Fruit fly (Drosophila melanogaster) whole organism, pupa: ENCODE results near the gene CG8927.

Experiments
- CG10348 ChIP-seq: fragments of 200-800 bp; sonication (Bioruptor generic); IDR thresholded peaks from 2 replicates; pipeline ENCODE4 v1.3.6; 2022; ENCODE audit warnings: missing biosample characterization, missing genetic modification characterization
- CG12605 ChIP-seq: fragments of 200-800 bp; sonication (Bioruptor generic); IDR thresholded peaks from 2 replicates; pipeline ENCODE4 v1.3.6; 2022; ENCODE audit warnings: missing biosample characterization, missing genetic modification characterization
- CG13204 ChIP-seq: fragments of 200-800 bp; sonication (Bioruptor generic); optimal IDR thresholded peaks from 2 replicates; lab custom pipeline; 2018; ENCODE audit warnings: missing biosample characterization, mild to moderate bottlenecking, missing genetic modification characterization, moderate library complexity
- CG14655 ChIP-seq: fragments of 200-800 bp; sonication (Bioruptor generic); optimal IDR thresholded peaks from 3 replicates; lab custom pipeline; 2017; ENCODE audit warnings: mild to moderate bottlenecking, missing biosample characterization, missing genetic modification reagents, missing genetic modification characterization
- CG15710 ChIP-seq: fragments of 200-800 bp; sonication (Bioruptor generic); optimal IDR thresholded peaks from 2 replicates; lab custom pipeline; 2018; ENCODE audit warnings: missing biosample characterization, mild to moderate bottlenecking, missing genetic modification characterization, moderate library complexity
- CG17806 ChIP-seq: fragments of 200-800 bp; sonication (Bioruptor generic); optimal IDR thresholded peaks from 2 replicates; lab custom pipeline; 2018; ENCODE audit warnings: missing biosample characterization, mild to moderate bottlenecking, missing genetic modification characterization, moderate library complexity
- CG32121 ChIP-seq: fragments of 200-800 bp; sonication (Bioruptor generic); IDR thresholded peaks from 2 replicates; pipeline ENCODE4 v1.3.6; 2022; ENCODE audit warnings: missing biosample characterization, missing genetic modification characterization
- CG34367 ChIP-seq: fragments of 200-800 bp; sonication (Bioruptor generic); optimal IDR thresholded peaks from 2 replicates; lab custom pipeline; 2018; ENCODE audit warnings: missing biosample characterization, mild to moderate bottlenecking, missing genetic modification characterization
- CG4496 ChIP-seq: fragments of 200-800 bp; sonication (Bioruptor generic); IDR thresholded peaks from 3 replicates; pipeline ENCODE4 v1.3.6; 2022; ENCODE audit warnings: missing biosample characterization, missing genetic modification characterization
- CG8159 ChIP-seq: fragments of 200-800 bp; sonication (Bioruptor generic); optimal IDR thresholded peaks from 3 replicates; lab custom pipeline; 2018; ENCODE audit warnings: missing biosample characterization, mild to moderate bottlenecking, missing genetic modification characterization, moderate library complexity
- CG8301 ChIP-seq: fragments of 200-800 bp; sonication (Bioruptor generic); optimal IDR thresholded peaks from 2 replicates; lab custom pipeline; 2018; ENCODE audit warnings: missing biosample characterization, mild to moderate bottlenecking, missing genetic modification characterization
- CG9948 ChIP-seq: fragments of 200-800 bp; sonication (Bioruptor generic); optimal IDR thresholded peaks from 2 replicates; lab custom pipeline; 2018; ENCODE audit warnings: missing biosample characterization, mild to moderate bottlenecking, missing genetic modification characterization, moderate library complexity
- D1 ChIP-seq: fragments of 200-800 bp; sonication (Bioruptor generic); optimal IDR thresholded peaks from 2 replicates; lab custom pipeline; 2018; ENCODE audit warnings: missing biosample characterization, mild to moderate bottlenecking, missing genetic modification characterization, moderate library complexity
- EcR ChIP-seq: fragments of 200-800 bp; sonication (Bioruptor generic); optimal IDR thresholded peaks from 3 replicates; lab custom pipeline; 2019; ENCODE audit warnings: missing biosample characterization, missing genetic modification characterization, mild to moderate bottlenecking, moderate library complexity, missing genetic modification reagents
- Ets98B ChIP-seq: fragments of 200-800 bp; sonication (Bioruptor generic); IDR thresholded peaks from 2 replicates; pipeline ENCODE4 v1.3.6; 2022; ENCODE audit warnings: missing biosample characterization, missing genetic modification characterization
- Pif1A ChIP-seq: fragments of 200-800 bp; sonication (Bioruptor generic); optimal IDR thresholded peaks from 3 replicates; lab custom pipeline; 2016; ENCODE audit warnings: missing biosample characterization, missing genetic modification characterization
- Pif1B ChIP-seq: fragments of 200-800 bp; sonication (Bioruptor generic); optimal IDR thresholded peaks from 3 replicates; lab custom pipeline; 2016; ENCODE audit warnings: missing biosample characterization, missing genetic modification characterization
- Snoo ChIP-seq: fragments of 200-800 bp; sonication (Bioruptor generic); optimal IDR thresholded peaks from 3 replicates; lab custom pipeline; 2017; ENCODE audit warnings: missing biosample characterization, mild to moderate bottlenecking, missing genetic modification characterization, inconsistent platforms
- fd96Ca ChIP-seq: fragments of 200-800 bp; sonication (Bioruptor generic); IDR thresholded peaks from 3 replicates; pipeline ENCODE4 v1.3.6; 2022; ENCODE audit warnings: missing biosample characterization, missing genetic modification characterization
- gl ChIP-seq: fragments of 200-800 bp; sonication (Bioruptor generic); optimal IDR thresholded peaks from 2 replicates; lab custom pipeline; 2018; ENCODE audit warnings: missing biosample characterization, mild to moderate bottlenecking, missing genetic modification characterization
- rn ChIP-seq: fragments of 200-800 bp; sonication (Bioruptor generic); IDR thresholded peaks from 2 replicates; pipeline ENCODE4 v1.3.6; 2022; ENCODE audit warnings: missing biosample characterization, missing genetic modification characterization

The CG8927 gene

dm6 chr3R:16221359-16222299 lies 40.8 kb downstream of the CG8927 start:
- TF ChIP-seq fd96Ca (GFP tag; lab: Robert Waterston, UW) (no peak; the same call in 2 of the 3 replicates), CG14655 (GFP tag; lab: Kevin White, UChicago) (peak; percentile 97), CG8159 (tag; lab: Kevin White, UChicago) (peak; percentile 91), CG4496 (GFP tag; lab: Robert Waterston, UW) (peak; percentile 76), CG10348 (peak; percentile 12; the same call in 1 of the 2 replicates), D1 (peak; percentile 63), Ets98B (no peak; the same call in 1 of the 2 replicates), EcR (peak; percentile 61), CG17806 (tag; lab: Kevin White, UChicago) (peak; percentile 71), rn (GFP tag; lab: Robert Waterston, UW) (peak; percentile 29), Pif1A (GFP tag; lab: Kevin White, UChicago) (peak; percentile 67), CG15710 (peak; percentile 89), CG8301 (tag; lab: Kevin White, UChicago) (peak; percentile 85), CG12605 (GFP tag; lab: Robert Waterston, UW) (peak; percentile 44), CG13204 (GFP tag; lab: Kevin White, UChicago) (peak; percentile 38), gl (tag; lab: Kevin White, UChicago) (no peak), Snoo (tag; lab: Kevin White, UChicago) (peak; percentile 91), CG34367 (tag; lab: Kevin White, UChicago) (peak; percentile 67), CG9948 (tag; lab: Kevin White, UChicago) (peak; percentile 92), CG32121 (peak; percentile 71; the same call in 1 of the 2 replicates), Pif1B (GFP tag; lab: Kevin White, UChicago) (peak; percentile 42)
- TF ChIP-seq, all 21 proteins: peak for 18

dm6 chr3R:16222300-16222903 lies 41.6 kb downstream of the CG8927 start:
- peak; percentile 96 for TF ChIP-seq CG14655 (GFP tag; lab: Kevin White, UChicago)
- peak; percentile 92 for TF ChIP-seq CG8159 (tag; lab: Kevin White, UChicago)
- TF ChIP-seq Ets98B: peak; percentile 100
- TF ChIP-seq gl (tag; lab: Kevin White, UChicago): peak; percentile 92
- TF ChIP-seq CG4496 (GFP tag; lab: Robert Waterston, UW): peak; percentile 100
- TF ChIP-seq CG10348: peak; percentile 98
- TF ChIP-seq EcR: peak; percentile 84
- TF ChIP-seq Pif1A (GFP tag; lab: Kevin White, UChicago): peak; percentile 99
- TF ChIP-seq CG12605 (GFP tag; lab: Robert Waterston, UW): peak; percentile 99
- peak; percentile 47 for TF ChIP-seq D1
- TF ChIP-seq CG15710: peak; percentile 94
- TF ChIP-seq CG8301 (tag; lab: Kevin White, UChicago): peak; percentile 98
- peak; percentile 93 for TF ChIP-seq CG9948 (tag; lab: Kevin White, UChicago)
- TF ChIP-seq CG13204 (GFP tag; lab: Kevin White, UChicago): peak; percentile 84
- TF ChIP-seq Pif1B (GFP tag; lab: Kevin White, UChicago): peak; percentile 99
- TF ChIP-seq fd96Ca (GFP tag; lab: Robert Waterston, UW): peak; percentile 100
- TF ChIP-seq CG17806 (tag; lab: Kevin White, UChicago): peak; percentile 97
- TF ChIP-seq CG32121: peak; percentile 100
- peak; percentile 94 for TF ChIP-seq CG34367 (tag; lab: Kevin White, UChicago)
- peak; percentile 87 for TF ChIP-seq Snoo (tag; lab: Kevin White, UChicago)
- peak; percentile 98 for TF ChIP-seq rn (GFP tag; lab: Robert Waterston, UW)

dm6 chr3R:16223252-16224037 lies 42.6 kb downstream of the CG8927 start:
- TF ChIP-seq D1 (peak; percentile 89), CG8301 (tag; lab: Kevin White, UChicago) (peak; percentile 93), Pif1B (GFP tag; lab: Kevin White, UChicago) (peak; percentile 25), CG4496 (GFP tag; lab: Robert Waterston, UW) (0 out of 3 replicates have a peak, but pooled peaks have one; percentile 34), CG8159 (tag; lab: Kevin White, UChicago) (peak; percentile 91), CG15710 (peak; percentile 81), rn (GFP tag; lab: Robert Waterston, UW) (0 out of 2 replicates have a peak, but pooled peaks have one; percentile 17), gl (tag; lab: Kevin White, UChicago) (peak; percentile 34), Pif1A (GFP tag; lab: Kevin White, UChicago) (peak; percentile 36), CG9948 (tag; lab: Kevin White, UChicago) (peak; percentile 91), Snoo (tag; lab: Kevin White, UChicago) (no peak), CG34367 (tag; lab: Kevin White, UChicago) (peak; percentile 77), CG13204 (GFP tag; lab: Kevin White, UChicago) (peak; percentile 92), fd96Ca (GFP tag; lab: Robert Waterston, UW) (0 out of 3 replicates have a peak, but pooled peaks have one; percentile 19), CG10348 (no peak), CG17806 (tag; lab: Kevin White, UChicago) (peak; percentile 91), EcR (peak; percentile 77), CG32121 (no peak), CG12605 (GFP tag; lab: Robert Waterston, UW) (no peak), Ets98B (no peak; the same call in 1 of the 2 replicates), CG14655 (GFP tag; lab: Kevin White, UChicago) (peak; percentile 91)
